Worm (Caenorhabditis elegans): Measurements from ENCODE around the gene ptp-4A2.
A peak's percentile ranks its signal among the peaks of the same experiment; 100 is the strongest.

The ptp-4A2 gene

ce11 chrX:3969980-3970403, 26.9 kb upstream of the ptp-4A2 start (continued):
- TF ChIP-seq ces-1 (GFP tag; optimal IDR thresholded peaks at IDR 0.05) (no peak), dmd-9 (GFP tag; IDR thresholded peaks at IDR 0.05) (peak; percentile 85), Y105C5A.15 (GFP tag; IDR thresholded peaks at IDR 0.05) (peak; percentile 45; the same call in 1 of the 2 replicates), lin-38 (GFP tag; IDR thresholded peaks at IDR 0.05) (no peak; the same call in none of the 2 replicates), duxl-1 (tag; optimal IDR thresholded peaks at IDR 0.05; ENCODE audit: poor library complexity) (peak; percentile 79), dmd-6 (GFP tag; IDR thresholded peaks at IDR 0.05) (peak; percentile 75), fos-1 (tag; optimal IDR thresholded peaks at IDR 0.05) (no peak), ama-1 (optimal IDR thresholded peaks at IDR 0.05) (no peak), lin-13 (GFP tag; optimal IDR thresholded peaks at IDR 0.05) (peak; percentile 15), nhr-28 (tag; optimal IDR thresholded peaks at IDR 0.05) (peak; percentile 48), F49E8.2 (tag; optimal IDR thresholded peaks at IDR 0.05; ENCODE audit: borderline replicate concordance) (peak; percentile 65), set-16 (GFP tag; IDR thresholded peaks at IDR 0.05) (peak; percentile 66), spr-1 (tag; optimal IDR thresholded peaks at IDR 0.05) (peak; percentile 39), lin-15B (tag; optimal IDR thresholded peaks at IDR 0.05) (no peak), Y75B8A.6 (GFP tag; IDR thresholded peaks at IDR 0.05) (0 out of 2 replicates have a peak, but pooled peaks have one; percentile 74), php-3 (GFP tag; IDR thresholded peaks at IDR 0.05) (peak; percentile 66; the same call in 1 of the 2 replicates), daf-8 (GFP tag; IDR thresholded peaks at IDR 0.05) (no peak), fkh-10 (GFP tag; optimal IDR thresholded peaks at IDR 0.05) (no peak), mxl-2 (GFP tag; conservative IDR thresholded peaks at IDR 0.05) (peak; percentile 87), saeg-2 (GFP tag; IDR thresholded peaks at IDR 0.05) (peak; percentile 82), jun-1 (tag; optimal IDR thresholded peaks at IDR 0.05) (no peak), F26F4.8 (GFP tag; conservative IDR thresholded peaks at IDR 0.05) (0 out of 2 replicates have a peak, but pooled peaks have one; percentile 68), mdt-29 (GFP tag; IDR thresholded peaks at IDR 0.05) (peak; percentile 78), Y5F2A.4 (GFP tag; optimal IDR thresholded peaks at IDR 0.05) (peak; percentile 59), F10B5.3 (tag; optimal IDR thresholded peaks at IDR 0.05) (no peak), R02D3.7 (tag; optimal IDR thresholded peaks at IDR 0.05) (no peak), dpl-1 (GFP tag; optimal IDR thresholded peaks at IDR 0.05) (peak; percentile 26), daf-16 (GFP tag; optimal IDR thresholded peaks at IDR 0.05) (peak; percentile 66 to 75), daf-16 (tag; optimal IDR thresholded peaks at IDR 0.05) (peak; percentile 86), nhr-41 (GFP tag; IDR thresholded peaks at IDR 0.05) (peak; percentile 80), unc-39 (tag; optimal IDR thresholded peaks at IDR 0.05) (no peak), hmg-1.1 (GFP tag; IDR thresholded peaks at IDR 0.05) (peak; percentile 94), egl-27 (tag; optimal IDR thresholded peaks at IDR 0.05) (no peak), F37D6.2 (tag; optimal IDR thresholded peaks at IDR 0.05) (peak; percentile 56), madf-5 (GFP tag; IDR thresholded peaks at IDR 0.05) (peak; percentile 85 to 91), lir-3 (tag; optimal IDR thresholded peaks at IDR 0.05) (peak; percentile 10), daf-19 (GFP tag; conservative IDR thresholded peaks at IDR 0.05) (no peak), egl-43 (GFP tag; IDR thresholded peaks at IDR 0.05) (peak; percentile 97), nhr-111 (GFP tag; optimal IDR thresholded peaks at IDR 0.05) (peak; percentile 50), zfp-2 (tag; optimal IDR thresholded peaks at IDR 0.05) (no peak), ceh-32 (tag; optimal IDR thresholded peaks at IDR 0.05; ENCODE audit: poor library complexity) (no peak), ceh-62 (tag; optimal IDR thresholded peaks at IDR 0.05) (no peak), snpc-1.2 (GFP tag; IDR thresholded peaks at IDR 0.05) (peak; percentile 93), nhr-48 (tag; optimal IDR thresholded peaks at IDR 0.05) (peak; percentile 66), zip-11 (GFP tag; IDR thresholded peaks at IDR 0.05) (0 out of 2 replicates have a peak, but pooled peaks have one; percentile 64), T26A8.4 (GFP tag; IDR thresholded peaks at IDR 0.05) (peak; percentile 83), aly-2 (tag; optimal IDR thresholded peaks at IDR 0.05) (no peak), mep-1 (tag; optimal IDR thresholded peaks at IDR 0.05) (peak; percentile 88), ceh-28 (tag; optimal IDR thresholded peaks at IDR 0.05) (no peak), nhr-25 (tag; optimal IDR thresholded peaks at IDR 0.05; ENCODE audit: borderline replicate concordance, insufficient read depth) (peak; percentile 46), ZK337.2 (GFP tag; IDR thresholded peaks at IDR 0.05) (peak; percentile 77)

All from whole organism, L4 larva.